Fruit fly (Drosophila melanogaster): ENCODE measurements around the gene CG13607.

The CG13607 gene

DNA sequence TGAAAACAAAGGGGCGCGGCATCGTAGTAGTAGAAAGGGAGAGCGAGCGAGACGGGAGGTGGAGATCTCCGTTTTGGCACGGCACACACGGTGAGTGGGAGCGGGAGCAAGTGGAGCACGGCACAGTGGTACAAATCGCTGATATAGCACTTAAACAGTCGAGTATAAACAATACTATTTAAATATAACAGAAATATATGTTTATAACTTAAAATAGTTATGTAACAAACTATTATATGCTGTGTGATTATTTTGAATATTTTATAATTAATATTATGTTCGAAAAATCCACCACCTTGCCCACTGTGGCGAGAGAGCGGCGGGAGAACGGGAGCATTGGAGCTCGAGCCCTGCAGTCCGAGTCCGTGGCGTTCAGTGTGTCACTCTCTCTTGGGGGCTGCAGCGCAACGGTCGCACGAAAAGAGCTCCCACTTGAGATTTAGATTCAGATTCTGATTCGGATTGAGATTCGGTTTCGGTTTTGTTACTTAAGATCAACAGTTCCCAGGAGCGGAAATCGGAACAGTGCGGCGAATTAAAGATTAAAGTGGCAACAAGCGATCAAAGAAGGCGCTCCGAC lies 25.0 kb upstream of the CG13607 start, which contains the start of gene Kal1:
Gene Kal1, plus strand, starts transcription at position 383 of the 580 bp plus-strand sequence.
- TF ChIP-seq insv (optimal IDR thresholded peaks at IDR 0.05) (no peak), h (optimal IDR thresholded peaks at IDR 0.05) (no peak), psq (optimal IDR thresholded peaks at IDR 0.05) (no peak), Sin3A (optimal IDR thresholded peaks at IDR 0.05) (no peak), ttk (optimal IDR thresholded peaks at IDR 0.05) (no peak), Myc (optimal IDR thresholded peaks at IDR 0.05) (no peak)

DNA sequence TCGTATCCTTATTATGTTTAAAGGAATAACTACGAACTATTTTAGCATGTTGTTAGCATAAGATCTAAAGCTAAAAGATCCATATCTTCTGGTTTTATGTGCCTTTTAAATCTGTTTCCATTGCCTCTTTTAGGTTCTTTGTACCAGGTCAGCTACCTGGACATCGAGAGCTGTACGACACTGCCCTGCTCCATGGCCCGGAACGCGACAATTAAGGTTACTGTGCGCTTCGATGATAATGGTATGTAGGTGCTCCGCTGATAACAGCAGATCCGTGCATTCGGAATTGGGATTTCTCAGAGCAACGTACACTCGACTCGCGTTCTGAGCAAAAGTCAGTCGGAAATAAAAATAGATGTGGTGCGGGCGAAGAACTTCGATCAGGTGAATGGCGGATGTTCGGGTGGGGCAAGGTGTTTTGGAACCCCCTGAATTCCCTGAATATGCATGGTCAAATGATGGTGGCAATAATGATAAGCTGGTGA lies 23.6 kb upstream of the CG13607 start:
- TF ChIP-seq Sin3A (optimal IDR thresholded peaks at IDR 0.05): no peak

DNA sequence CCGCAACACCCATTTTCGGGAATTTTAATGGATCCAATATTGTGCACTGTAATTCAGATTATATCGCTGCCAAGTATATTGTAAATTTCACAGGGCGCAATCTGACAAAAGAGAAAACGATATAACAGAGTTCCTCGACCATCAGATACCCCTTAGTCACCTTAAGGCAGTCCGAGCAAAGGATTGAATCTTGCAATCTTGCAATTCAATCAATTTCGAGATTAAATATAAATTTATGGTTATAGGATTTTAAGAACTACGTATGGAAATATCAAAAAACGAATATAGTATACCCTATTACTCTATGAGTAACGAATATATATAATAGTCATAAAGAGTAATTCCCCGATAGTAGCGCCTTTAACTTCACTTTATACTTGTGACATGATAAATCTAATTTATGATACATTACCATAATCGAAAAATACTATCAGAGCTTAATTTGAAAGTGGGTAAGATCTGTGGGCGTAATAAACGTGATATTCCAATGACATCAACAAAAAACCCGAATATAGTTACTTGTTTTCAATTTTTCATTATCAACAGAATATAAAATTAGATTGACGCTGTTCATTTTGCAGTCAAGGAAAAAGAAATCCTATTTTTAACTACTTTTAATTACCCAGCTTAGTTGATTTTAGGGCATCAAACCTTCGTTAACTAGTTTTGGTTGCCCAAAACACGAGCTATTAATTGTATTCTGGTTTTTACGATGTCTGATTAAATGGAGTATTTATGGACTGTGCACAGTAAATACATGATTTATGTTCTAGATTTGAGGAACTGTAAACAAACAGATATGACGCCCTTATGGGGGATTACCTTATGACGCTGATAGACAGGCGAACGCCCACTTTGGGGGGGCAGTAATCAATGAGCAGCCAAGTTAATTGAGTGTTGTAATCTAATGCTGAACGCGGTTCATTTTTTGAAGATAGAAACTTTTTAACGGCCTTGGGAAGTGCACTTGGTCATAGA lies 22.6 kb upstream of the CG13607 start:
- TF ChIP-seq psq (optimal IDR thresholded peaks at IDR 0.05) (no peak), Myc (optimal IDR thresholded peaks at IDR 0.05) (no peak), h (optimal IDR thresholded peaks at IDR 0.05) (no peak), ttk (optimal IDR thresholded peaks at IDR 0.05) (no peak)

DNA sequence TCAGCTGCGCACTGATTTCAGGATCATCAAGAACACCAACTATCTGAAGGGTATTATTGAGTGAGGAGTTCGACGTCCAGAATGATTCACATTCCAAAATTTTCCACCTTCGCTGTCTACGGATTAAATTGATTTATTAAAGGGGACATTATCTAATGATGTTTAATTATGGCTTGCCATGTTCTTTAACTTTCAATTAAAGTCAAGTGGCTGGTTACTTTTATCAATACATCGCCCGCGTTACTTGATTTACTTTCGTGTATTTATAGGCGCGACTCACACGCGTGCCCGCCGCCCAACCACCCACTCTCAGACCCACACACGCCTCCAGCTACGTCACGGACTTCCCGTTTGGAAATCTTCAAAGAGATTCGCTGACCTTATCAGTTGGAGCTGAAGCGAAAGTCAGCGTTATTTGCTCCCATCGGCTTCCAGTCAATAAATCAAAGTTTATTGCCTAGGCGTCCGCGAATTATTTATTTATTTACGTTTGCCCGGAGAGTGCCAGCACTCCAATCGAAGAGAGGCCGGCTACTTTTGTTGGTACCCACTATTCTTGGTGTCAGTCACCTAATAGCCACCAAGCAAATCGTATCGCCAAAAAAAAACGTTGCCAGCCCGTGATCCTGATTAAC lies 21.3 kb upstream of the CG13607 start, which contains the start of gene Npc2f:
Gene Npc2f, plus strand, starts transcription at position 585 of the 635 bp plus-strand sequence.
- TF ChIP-seq Sin3A (optimal IDR thresholded peaks at IDR 0.05): no peak

DNA sequence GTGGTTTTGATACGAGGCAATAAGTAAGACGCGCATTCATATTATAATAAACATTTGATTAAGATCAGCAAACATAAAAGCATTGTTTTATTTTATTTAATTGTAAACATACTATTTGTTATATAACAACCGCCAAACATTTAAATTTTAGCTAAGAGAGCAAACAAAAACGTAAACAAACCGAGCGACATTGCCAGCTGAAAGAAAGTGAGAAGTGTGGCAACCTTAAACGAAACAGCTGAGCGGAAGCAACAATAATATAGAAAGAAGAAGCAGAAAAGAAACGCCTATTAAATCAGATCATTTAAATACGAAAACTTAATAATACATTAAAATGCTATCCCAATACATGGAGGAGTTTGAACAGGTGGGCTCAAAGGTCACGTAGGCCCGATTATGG lies 18.5 kb upstream of the CG13607 start, which contains the start of gene Sec10:
Gene Sec10, plus strand, starts transcription at position 252 of the 400 bp plus-strand sequence.
- TF ChIP-seq psq (optimal IDR thresholded peaks at IDR 0.05) (no peak), h (optimal IDR thresholded peaks at IDR 0.05) (no peak)

DNA sequence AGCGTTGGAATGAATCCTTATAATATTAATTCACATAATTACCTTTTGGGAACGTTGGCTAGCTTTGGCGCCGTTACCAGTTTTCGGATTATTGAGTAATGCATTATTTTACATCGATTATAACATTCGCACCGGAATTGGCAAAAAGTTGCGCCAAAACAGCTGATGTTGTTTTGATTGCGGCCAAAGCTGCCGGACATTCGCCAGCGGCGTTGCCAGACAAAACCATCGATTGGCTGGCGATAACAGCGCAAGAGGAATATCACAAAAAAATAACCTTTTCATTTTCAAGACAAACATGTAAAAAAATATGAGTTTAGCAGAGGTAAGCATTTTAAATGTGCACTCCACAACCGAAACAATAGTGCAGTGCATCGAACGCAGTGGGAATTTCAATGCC lies 14.0 kb upstream of the CG13607 start, which contains the start of the genes GatB and Tsc1:
Gene GatB, minus strand, starts transcription at position 176 of the 400 bp plus-strand sequence.
Gene Tsc1, plus strand, starts transcription at position 228 of the 400 bp plus-strand sequence.
- no peak for TF ChIP-seq insv (optimal IDR thresholded peaks at IDR 0.05)
- no peak for TF ChIP-seq Myc (optimal IDR thresholded peaks at IDR 0.05)
- no peak for TF ChIP-seq ttk (optimal IDR thresholded peaks at IDR 0.05)
- no peak for TF ChIP-seq h (optimal IDR thresholded peaks at IDR 0.05)
- TF ChIP-seq psq (optimal IDR thresholded peaks at IDR 0.05): no peak
- TF ChIP-seq Sin3A (optimal IDR thresholded peaks at IDR 0.05): no peak

DNA sequence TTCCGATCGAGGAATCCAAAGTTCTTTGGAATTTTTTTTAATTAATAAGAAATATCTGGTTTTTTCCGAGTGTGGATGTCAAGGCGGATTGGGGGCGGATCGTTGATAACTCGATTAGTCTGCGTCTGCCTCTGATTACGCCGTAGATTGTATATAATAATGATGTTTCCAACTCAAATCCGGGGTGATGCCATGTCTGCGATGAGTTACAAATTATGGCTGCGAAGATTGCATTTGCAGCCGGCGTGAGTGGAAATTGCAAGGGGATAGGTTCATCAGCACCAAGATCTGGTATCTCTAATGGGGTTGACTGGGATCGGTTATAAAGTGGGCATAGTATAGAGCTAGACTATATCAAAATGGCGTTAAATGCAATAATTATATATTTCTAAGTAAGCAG lies 6.2 kb upstream of the CG13607 start:
- TF ChIP-seq Myc (optimal IDR thresholded peaks at IDR 0.05): no peak
- TF ChIP-seq psq (optimal IDR thresholded peaks at IDR 0.05): no peak
- no peak for TF ChIP-seq Sin3A (optimal IDR thresholded peaks at IDR 0.05)
- no peak for TF ChIP-seq ttk (optimal IDR thresholded peaks at IDR 0.05)
- no peak for TF ChIP-seq h (optimal IDR thresholded peaks at IDR 0.05)
- TF ChIP-seq insv (optimal IDR thresholded peaks at IDR 0.05): no peak

DNA sequence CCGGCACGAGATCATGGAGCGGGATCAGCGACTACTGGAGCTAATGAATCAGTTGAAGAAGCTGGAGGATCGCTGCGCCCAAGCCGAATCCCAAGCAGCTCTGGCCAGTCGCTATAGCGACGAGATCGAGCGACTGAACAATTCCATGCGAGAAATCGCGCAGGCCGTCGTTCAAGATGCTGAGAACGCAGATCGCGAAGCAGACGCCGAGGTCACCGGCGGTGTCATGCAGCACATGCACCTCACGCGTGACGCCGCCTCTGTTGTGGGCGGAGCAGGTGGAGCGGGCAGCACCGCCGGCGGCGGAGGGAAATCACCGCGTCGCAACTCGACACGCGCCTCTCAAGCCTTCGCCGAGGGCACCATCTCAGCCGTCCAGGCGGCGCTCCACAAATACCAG lies 5.5 kb upstream of the CG13607 start:
- TF ChIP-seq psq (optimal IDR thresholded peaks at IDR 0.05): no peak
- no peak for TF ChIP-seq Sin3A (optimal IDR thresholded peaks at IDR 0.05)
- no peak for TF ChIP-seq h (optimal IDR thresholded peaks at IDR 0.05)
- no peak for TF ChIP-seq Myc (optimal IDR thresholded peaks at IDR 0.05)
- no peak for TF ChIP-seq insv (optimal IDR thresholded peaks at IDR 0.05)
- TF ChIP-seq ttk (optimal IDR thresholded peaks at IDR 0.05): no peak

DNA sequence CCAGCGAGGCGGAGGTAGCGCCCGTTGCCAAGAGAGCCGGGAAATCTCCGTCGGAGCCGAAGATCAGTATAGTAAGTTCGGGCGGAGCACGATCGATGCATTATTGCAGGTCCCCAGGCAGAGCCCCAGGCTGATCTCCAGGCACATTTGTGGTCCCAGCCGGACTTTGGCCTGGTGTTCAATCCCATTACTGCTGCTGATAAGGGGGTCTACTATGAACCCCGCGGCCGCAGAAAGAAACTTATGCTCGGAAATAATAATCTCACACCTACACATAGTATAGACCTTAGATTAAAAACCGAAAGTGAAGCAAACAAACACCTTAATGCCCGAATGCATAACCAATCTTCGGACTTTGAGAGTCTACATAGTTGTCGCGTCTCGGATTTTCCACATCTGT lies 850 bp upstream of the CG13607 start:
- TF ChIP-seq Myc (optimal IDR thresholded peaks at IDR 0.05) (no peak), psq (optimal IDR thresholded peaks at IDR 0.05) (no peak), insv (optimal IDR thresholded peaks at IDR 0.05) (no peak), h (optimal IDR thresholded peaks at IDR 0.05) (no peak), ttk (optimal IDR thresholded peaks at IDR 0.05) (no peak), Sin3A (optimal IDR thresholded peaks at IDR 0.05) (no peak)

DNA sequence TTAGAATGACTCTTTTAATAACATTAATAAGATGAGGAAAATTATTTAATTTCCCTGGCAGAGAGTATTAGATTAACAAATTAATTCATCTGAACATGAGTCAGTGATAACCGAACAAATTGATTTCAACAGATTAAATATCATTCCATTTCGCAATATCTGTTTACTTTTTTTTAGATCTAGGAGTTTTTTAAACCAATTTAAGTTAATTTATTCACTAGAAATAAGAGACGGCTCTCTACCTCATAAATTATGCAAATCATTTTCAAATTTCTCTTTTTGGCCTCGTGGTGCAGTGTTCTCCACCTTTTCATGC lies 3.1 kb downstream of the CG13607 start, which contains the start of gene Root:
Gene Root, plus strand, starts transcription at position 217 of the 316 bp plus-strand sequence.
- TF ChIP-seq Myc (optimal IDR thresholded peaks at IDR 0.05) (no peak), insv (optimal IDR thresholded peaks at IDR 0.05) (no peak), Sin3A (optimal IDR thresholded peaks at IDR 0.05) (no peak), ttk (optimal IDR thresholded peaks at IDR 0.05) (no peak), h (optimal IDR thresholded peaks at IDR 0.05) (no peak), psq (optimal IDR thresholded peaks at IDR 0.05) (no peak)

DNA sequence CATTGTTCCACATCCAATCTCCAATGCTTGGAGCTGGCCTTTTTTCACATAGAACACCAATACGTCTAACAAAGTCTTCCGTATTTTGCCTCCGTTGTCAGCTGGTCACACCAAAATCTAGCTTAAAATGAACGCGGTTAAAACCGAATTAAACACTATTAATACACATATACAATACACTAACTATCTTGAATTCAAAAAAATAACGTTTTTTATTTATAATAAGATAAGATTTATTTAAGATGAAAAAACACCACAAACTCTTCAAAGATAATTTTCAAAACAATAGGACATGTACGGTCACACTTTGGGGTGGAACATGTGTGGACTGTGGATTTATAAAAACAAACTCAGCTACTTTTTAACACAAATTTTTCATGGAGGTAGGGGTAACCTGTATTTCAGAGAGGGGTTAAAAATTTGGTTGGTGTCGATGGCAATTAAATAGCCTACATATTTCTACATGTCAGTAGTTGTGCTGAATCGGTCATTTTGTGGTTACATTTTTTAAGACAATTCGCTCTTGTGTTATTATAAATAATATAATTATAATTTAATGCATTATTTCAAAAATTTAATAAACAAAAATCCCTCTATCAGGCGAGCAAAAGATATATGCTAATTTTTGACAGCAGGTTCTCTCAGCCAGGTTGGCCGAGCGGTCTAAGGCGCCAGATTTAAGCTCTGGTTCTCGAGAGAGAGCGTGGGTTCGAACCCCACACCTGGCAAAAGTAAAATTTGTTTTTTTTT lies 3.6 kb downstream of the CG13607 start, which contains the start of gene CG13605:
Gene CG13605, minus strand, starts transcription at position 70 of the 750 bp plus-strand sequence.
- no peak for TF ChIP-seq insv (optimal IDR thresholded peaks at IDR 0.05)
- TF ChIP-seq h (optimal IDR thresholded peaks at IDR 0.05): no peak
- TF ChIP-seq Myc (optimal IDR thresholded peaks at IDR 0.05): no peak
- TF ChIP-seq ttk (optimal IDR thresholded peaks at IDR 0.05): no peak
- no peak for TF ChIP-seq Sin3A (optimal IDR thresholded peaks at IDR 0.05)
- TF ChIP-seq psq (optimal IDR thresholded peaks at IDR 0.05): no peak

All from Kc167 (cell line).